Worm (Caenorhabditis elegans): ENCODE data around the gene C05D12.4.
"Not testable (repeated sequence)": the region's sequence is repeated elsewhere in the genome, so short reads cannot be mapped to it uniquely, and the experiment has no call there.

C05D12.4 gene

ce11 chrII:11433942-11434341 is 2.3 kb downstream of the C05D12.4 start, which contains the start of gene C05D12.5:
Gene C05D12.5, plus strand, starts transcription at chrII:11434242.
- no peak for TF ChIP-seq hmg-4 (GFP tag; optimal IDR thresholded peaks at IDR 0.05)
- TF ChIP-seq flt-1 (GFP tag; IDR thresholded peaks at IDR 0.05), result no peak
- TF ChIP-seq sea-1 (GFP tag; conservative IDR thresholded peaks at IDR 0.05), result no peak
- TF ChIP-seq F13C5.2 (tag; optimal IDR thresholded peaks at IDR 0.05), result no peak
- TF ChIP-seq scrt-1 (GFP tag; IDR thresholded peaks at IDR 0.05), result no peak
- no peak for TF ChIP-seq hmbx-1 (tag; optimal IDR thresholded peaks at IDR 0.05)
- no peak for TF ChIP-seq pes-1 (GFP tag; IDR thresholded peaks at IDR 0.05)
- TF ChIP-seq ceh-36 (tag; optimal IDR thresholded peaks at IDR 0.05), result no peak
- TF ChIP-seq tbx-11 (GFP tag; IDR thresholded peaks at IDR 0.05), result no peak
- TF ChIP-seq ama-1 (optimal IDR thresholded peaks at IDR 0.05), result no peak

- TF ChIP-seq tbx-11 (GFP tag; IDR thresholded peaks at IDR 0.05) (no peak), scrt-1 (GFP tag; IDR thresholded peaks at IDR 0.05) (no peak), tra-4 (tag; optimal IDR thresholded peaks at IDR 0.05) (no peak), hnd-1 (tag; optimal IDR thresholded peaks at IDR 0.05) (no peak), B0310.2 (tag; optimal IDR thresholded peaks at IDR 0.05) (no peak), hmg-4 (GFP tag; optimal IDR thresholded peaks at IDR 0.05) (no peak), tbx-37 (GFP tag; conservative IDR thresholded peaks at IDR 0.05) (no peak), ceh-13 (GFP tag; optimal IDR thresholded peaks at IDR 0.05) (no peak), flt-1 (GFP tag; IDR thresholded peaks at IDR 0.05) (no peak), pes-1 (GFP tag; IDR thresholded peaks at IDR 0.05) (no peak), hmbx-1 (tag; optimal IDR thresholded peaks at IDR 0.05) (no peak), aly-1 (tag; optimal IDR thresholded peaks at IDR 0.05) (no peak), sea-1 (GFP tag; conservative IDR thresholded peaks at IDR 0.05) (no peak), ama-1 (optimal IDR thresholded peaks at IDR 0.05) (no peak), ceh-36 (tag; optimal IDR thresholded peaks at IDR 0.05) (no peak), ets-7 (tag; optimal IDR thresholded peaks at IDR 0.05) (no peak), F13C5.2 (tag; optimal IDR thresholded peaks at IDR 0.05) (no peak)
These were observed 6.7 kb downstream of the C05D12.4 start, which contains the start of gene vha-6 for ce11 chrII:11438417-11438816. Gene vha-6, minus strand, starts transcription at chrII:11438452.

ce11 chrII:11440265-11440664 is 8.6 kb downstream of the C05D12.4 start, which contains the start of gene VW02B12L.2:
Gene VW02B12L.2, minus strand, starts transcription at chrII:11440329.
- no peak for TF ChIP-seq B0310.2 (tag; optimal IDR thresholded peaks at IDR 0.05)
- peak; percentile 21 for TF ChIP-seq hmg-4 (GFP tag; optimal IDR thresholded peaks at IDR 0.05)

- not testable (repeated sequence) for TF ChIP-seq B0310.2 (tag; optimal IDR thresholded peaks at IDR 0.05); tra-4 (tag; optimal IDR thresholded peaks at IDR 0.05); hmg-4 (GFP tag; optimal IDR thresholded peaks at IDR 0.05)
These were observed 10.7 kb downstream of the C05D12.4 start, which contains the start of gene ebp-2 for ce11 chrII:11442425-11442824. Gene ebp-2, plus strand, starts transcription at chrII:11442725.

ce11 chrII:11443128-11443527 is 11.4 kb downstream of the C05D12.4 start:
- TF ChIP-seq hnd-1 (tag; optimal IDR thresholded peaks at IDR 0.05), result no peak
- TF ChIP-seq ets-7 (tag; optimal IDR thresholded peaks at IDR 0.05), result no peak
- TF ChIP-seq aly-1 (tag; optimal IDR thresholded peaks at IDR 0.05), result no peak

- TF ChIP-seq tra-4 (tag; optimal IDR thresholded peaks at IDR 0.05), result no peak
- no peak for TF ChIP-seq tbx-11 (GFP tag; IDR thresholded peaks at IDR 0.05)
- TF ChIP-seq ceh-36 (tag; optimal IDR thresholded peaks at IDR 0.05), result no peak
- no peak for TF ChIP-seq ceh-13 (GFP tag; optimal IDR thresholded peaks at IDR 0.05)
- TF ChIP-seq hmg-4 (GFP tag; optimal IDR thresholded peaks at IDR 0.05), result no peak
- TF ChIP-seq flt-1 (GFP tag; IDR thresholded peaks at IDR 0.05), result no peak
- TF ChIP-seq pes-1 (GFP tag; IDR thresholded peaks at IDR 0.05), result no peak
- TF ChIP-seq ama-1 (optimal IDR thresholded peaks at IDR 0.05), result no peak
- no peak for TF ChIP-seq scrt-1 (GFP tag; IDR thresholded peaks at IDR 0.05)
- TF ChIP-seq sea-1 (GFP tag; conservative IDR thresholded peaks at IDR 0.05), result no peak
- no peak for TF ChIP-seq ets-7 (tag; optimal IDR thresholded peaks at IDR 0.05)
- TF ChIP-seq hmbx-1 (tag; optimal IDR thresholded peaks at IDR 0.05), result no peak
- TF ChIP-seq B0310.2 (tag; optimal IDR thresholded peaks at IDR 0.05), result no peak
- TF ChIP-seq F13C5.2 (tag; optimal IDR thresholded peaks at IDR 0.05), result no peak
- no peak for TF ChIP-seq hnd-1 (tag; optimal IDR thresholded peaks at IDR 0.05)
- no peak for TF ChIP-seq aly-1 (tag; optimal IDR thresholded peaks at IDR 0.05)
- TF ChIP-seq tbx-37 (GFP tag; conservative IDR thresholded peaks at IDR 0.05), result no peak
These were observed 12.2 kb downstream of the C05D12.4 start, which contains the start of gene adbp-1 for ce11 chrII:11443862-11444261. Gene adbp-1, plus strand, starts transcription at chrII:11444162.

- TF ChIP-seq ceh-13 (GFP tag; optimal IDR thresholded peaks at IDR 0.05) (no peak), hnd-1 (tag; optimal IDR thresholded peaks at IDR 0.05) (no peak)
These were observed 13.3 kb downstream of the C05D12.4 start, which contains the start of gene W02B12.13 for ce11 chrII:11444973-11445372. Gene W02B12.13, plus strand, starts transcription at chrII:11445273.

- TF ChIP-seq ceh-13 (GFP tag; optimal IDR thresholded peaks at IDR 0.05) (no peak), sea-1 (GFP tag; conservative IDR thresholded peaks at IDR 0.05) (no peak), tbx-11 (GFP tag; IDR thresholded peaks at IDR 0.05) (no peak), hmg-4 (GFP tag; optimal IDR thresholded peaks at IDR 0.05) (no peak), ets-7 (tag; optimal IDR thresholded peaks at IDR 0.05) (no peak), pes-1 (GFP tag; IDR thresholded peaks at IDR 0.05) (no peak), F13C5.2 (tag; optimal IDR thresholded peaks at IDR 0.05) (no peak), aly-1 (tag; optimal IDR thresholded peaks at IDR 0.05) (no peak)
These were observed 17.1 kb downstream of the C05D12.4 start, which contains the start of gene W02B12.1 for ce11 chrII:11448753-11449152. Gene W02B12.1, plus strand, starts transcription at chrII:11449021.

- no peak for TF ChIP-seq F13C5.2 (tag; optimal IDR thresholded peaks at IDR 0.05)
- TF ChIP-seq B0310.2 (tag; optimal IDR thresholded peaks at IDR 0.05), result no peak
- no peak for TF ChIP-seq ets-7 (tag; optimal IDR thresholded peaks at IDR 0.05)
- no peak for TF ChIP-seq hnd-1 (tag; optimal IDR thresholded peaks at IDR 0.05)
- no peak for TF ChIP-seq tbx-37 (GFP tag; conservative IDR thresholded peaks at IDR 0.05)
- TF ChIP-seq ama-1 (optimal IDR thresholded peaks at IDR 0.05), result no peak
- TF ChIP-seq sea-1 (GFP tag; conservative IDR thresholded peaks at IDR 0.05), result no peak
- TF ChIP-seq pes-1 (GFP tag; IDR thresholded peaks at IDR 0.05), result no peak
- no peak for TF ChIP-seq ceh-36 (tag; optimal IDR thresholded peaks at IDR 0.05)
- TF ChIP-seq tra-4 (tag; optimal IDR thresholded peaks at IDR 0.05), result no peak
- TF ChIP-seq hmbx-1 (tag; optimal IDR thresholded peaks at IDR 0.05), result no peak
- no peak for TF ChIP-seq aly-1 (tag; optimal IDR thresholded peaks at IDR 0.05)
- no peak for TF ChIP-seq scrt-1 (GFP tag; IDR thresholded peaks at IDR 0.05)
- no peak for TF ChIP-seq hmg-4 (GFP tag; optimal IDR thresholded peaks at IDR 0.05)
- no peak for TF ChIP-seq tbx-11 (GFP tag; IDR thresholded peaks at IDR 0.05)
- no peak for TF ChIP-seq ceh-13 (GFP tag; optimal IDR thresholded peaks at IDR 0.05)
- no peak for TF ChIP-seq flt-1 (GFP tag; IDR thresholded peaks at IDR 0.05)
These were observed 19.2 kb downstream of the C05D12.4 start for ce11 chrII:11450882-11451281.
